Worm (Caenorhabditis elegans) whole organism, mixed stage, embryonic: ENCODE results near the gene Y77E11A.7.

ENCODE experiments used
- M03D4.4 ChIP-seq: sonication (generic microtip); optimal IDR thresholded peaks from 2 replicates; lab custom pipeline; 2017; ENCODE audit warnings: mild to moderate bottlenecking, missing genetic modification characterization, missing compliant biosample characterization
- bed-3 ChIP-seq: fragments of 200-800 bp; sonication (Bioruptor generic); optimal IDR thresholded peaks from 3 replicates; lab custom pipeline; 2018; ENCODE audit warnings: mild to moderate bottlenecking, missing genetic modification characterization, moderate library complexity, missing compliant biosample characterization
- ceh-39 ChIP-seq: fragments of 150-350 bp; optimal IDR thresholded peaks from 2 replicates; lab custom pipeline; 2014; ENCODE audit warnings: missing biosample characterization, missing genetic modification characterization
- ceh-43 ChIP-seq: fragments of 200-800 bp; sonication (Bioruptor generic); optimal IDR thresholded peaks from 2 replicates; lab custom pipeline; 2018; ENCODE audit warnings: mild to moderate bottlenecking, missing genetic modification characterization, moderate library complexity, missing compliant biosample characterization
- ces-1 ChIP-seq: fragments of 150-350 bp; optimal IDR thresholded peaks from 2 replicates; lab custom pipeline; 2014; ENCODE audit warnings: missing biosample characterization, missing genetic modification reagents, missing genetic modification characterization
- cnd-1 ChIP-seq: fragments of 200-800 bp; sonication (Bioruptor generic); optimal IDR thresholded peaks from 2 replicates; lab custom pipeline; 2018; ENCODE audit warnings: mild to moderate bottlenecking, missing genetic modification characterization, missing compliant biosample characterization
- drap-1 ChIP-seq: fragments of 200-800 bp; sonication (Bioruptor generic); optimal IDR thresholded peaks from 3 replicates; lab custom pipeline; 2018; ENCODE audit warnings: mild to moderate bottlenecking, missing genetic modification characterization, missing compliant biosample characterization
- elt-1 ChIP-seq: sonication (generic microtip); optimal IDR thresholded peaks from 2 replicates; lab custom pipeline; 2017; ENCODE audit warnings: missing genetic modification characterization, mild to moderate bottlenecking, missing compliant biosample characterization, antibody characterized with exemption, moderate library complexity, borderline replicate concordance; ENCODE audit not compliant: insufficient read depth
- elt-3 ChIP-seq: fragments of 150-350 bp; optimal IDR thresholded peaks from 2 replicates; lab custom pipeline; 2014; ENCODE audit warnings: missing biosample characterization, missing genetic modification characterization
- flh-1 ChIP-seq: fragments of 200-800 bp; sonication (Bioruptor generic); optimal IDR thresholded peaks from 2 replicates; lab custom pipeline; 2018; ENCODE audit warnings: mild to moderate bottlenecking, missing genetic modification characterization, moderate library complexity, missing compliant biosample characterization
- ham-2 ChIP-seq: fragments of 200-800 bp; sonication (Bioruptor generic); optimal IDR thresholded peaks from 2 replicates; lab custom pipeline; 2018; ENCODE audit warnings: mild to moderate bottlenecking, missing genetic modification characterization, missing compliant biosample characterization
- hlh-1 ChIP-seq: fragments of 150-350 bp; optimal IDR thresholded peaks from 2 replicates; lab custom pipeline; 2014; ENCODE audit warnings: missing biosample characterization, missing genetic modification reagents, missing genetic modification characterization
- lin-13 ChIP-seq: fragments of 150-350 bp; optimal IDR thresholded peaks from 2 replicates; lab custom pipeline; 2014; ENCODE audit warnings: missing biosample characterization, missing genetic modification characterization
- lin-32 ChIP-seq: fragments of 200-800 bp; sonication (Bioruptor generic); optimal IDR thresholded peaks from 2 replicates; lab custom pipeline; 2018; ENCODE audit warnings: mild to moderate bottlenecking, missing genetic modification characterization, missing compliant biosample characterization
- mab-5 ChIP-seq: fragments of 150-350 bp; optimal IDR thresholded peaks from 2 replicates; lab custom pipeline; 2014; ENCODE audit warnings: missing biosample characterization, missing genetic modification characterization
- mep-1 ChIP-seq: fragments of 150-350 bp; optimal IDR thresholded peaks from 2 replicates; lab custom pipeline; 2017; ENCODE audit warnings: missing biosample characterization, missing genetic modification reagents, missing genetic modification characterization, inconsistent platforms
- mls-2 ChIP-seq: sonication (generic microtip); optimal IDR thresholded peaks from 2 replicates; lab custom pipeline; 2016; ENCODE audit warnings: mild to moderate bottlenecking, missing genetic modification characterization, moderate library complexity, missing compliant biosample characterization
- nhr-12 ChIP-seq: fragments of 150-350 bp; optimal IDR thresholded peaks from 2 replicates; lab custom pipeline; 2014; ENCODE audit warnings: missing biosample characterization, missing genetic modification characterization
- nhr-2 ChIP-seq: fragments of 150-350 bp; optimal IDR thresholded peaks from 2 replicates; lab custom pipeline; 2014; ENCODE audit warnings: missing biosample characterization, missing genetic modification characterization
- nhr-237 ChIP-seq: fragments of 150-350 bp; optimal IDR thresholded peaks from 2 replicates; lab custom pipeline; 2014; ENCODE audit warnings: missing biosample characterization, missing genetic modification characterization
- nhr-76 ChIP-seq: sonication (generic microtip); optimal IDR thresholded peaks from 2 replicates; lab custom pipeline; 2017; ENCODE audit warnings: missing biosample characterization, missing genetic modification characterization
- pha-4 ChIP-seq: fragments of 150-350 bp; optimal IDR thresholded peaks from 2 replicates; lab custom pipeline; 2018; ENCODE audit warnings: missing biosample characterization, missing genetic modification reagents, missing genetic modification characterization
- sem-2 ChIP-seq: fragments of 200-800 bp; sonication (Bioruptor generic); optimal IDR thresholded peaks from 2 replicates; lab custom pipeline; 2018; ENCODE audit warnings: mild to moderate bottlenecking, missing genetic modification characterization, missing compliant biosample characterization
- snpc-4 ChIP-seq: fragments of 150-350 bp; optimal IDR thresholded peaks from 2 replicates; lab custom pipeline; 2014; ENCODE audit warnings: missing biosample characterization, missing genetic modification characterization
- sptf-1 ChIP-seq: sonication (generic microtip); optimal IDR thresholded peaks from 2 replicates; lab custom pipeline; 2017; ENCODE audit warnings: mild to moderate bottlenecking, missing genetic modification characterization, moderate library complexity, missing compliant biosample characterization
- tbx-8 ChIP-seq: fragments of 200-800 bp; sonication (Bioruptor generic); optimal IDR thresholded peaks from 2 replicates; lab custom pipeline; 2018; ENCODE audit warnings: mild to moderate bottlenecking, missing genetic modification characterization, moderate library complexity, missing compliant biosample characterization
- unc-120 ChIP-seq: sonication (generic microtip); optimal IDR thresholded peaks from 2 replicates; lab custom pipeline; 2017; ENCODE audit warnings: missing genetic modification characterization, missing compliant biosample characterization; ENCODE audit not compliant: poor library complexity, severe bottlenecking
- unc-39 ChIP-seq: fragments of 150-350 bp; optimal IDR thresholded peaks from 2 replicates; lab custom pipeline; 2014; ENCODE audit warnings: missing biosample characterization, missing genetic modification characterization
- unc-62 ChIP-seq: fragments of 150-350 bp; optimal IDR thresholded peaks from 2 replicates; lab custom pipeline; 2014; ENCODE audit warnings: missing biosample characterization, missing genetic modification reagents, missing genetic modification characterization
- zip-8 ChIP-seq: fragments of 150-350 bp; optimal IDR thresholded peaks from 2 replicates; lab custom pipeline; 2014; ENCODE audit warnings: missing biosample characterization, missing genetic modification characterization
- ztf-11 ChIP-seq: fragments of 150-350 bp; optimal IDR thresholded peaks from 2 replicates; lab custom pipeline; 2014; ENCODE audit warnings: missing biosample characterization, missing genetic modification characterization

The Y77E11A.7 gene

DNA sequence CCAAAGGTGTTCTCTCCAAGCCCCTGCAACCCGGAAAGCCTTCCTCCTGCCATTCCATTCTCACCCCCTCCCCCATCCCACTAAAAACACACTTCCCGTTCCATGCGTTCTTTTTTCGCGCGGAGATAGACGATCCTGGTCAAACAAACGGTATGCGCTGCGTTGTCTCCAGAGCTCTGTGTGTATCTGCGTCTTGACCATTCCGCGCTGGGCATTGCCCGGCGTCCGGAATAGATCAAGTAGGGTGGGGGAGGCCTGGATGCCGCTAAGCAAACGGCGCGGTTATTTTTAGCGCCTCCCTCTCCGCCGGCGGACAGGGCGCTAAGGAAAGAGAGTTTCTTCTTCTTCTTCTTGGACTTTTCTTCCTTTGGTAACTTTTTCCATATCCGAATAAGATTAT lies 44.4 kb downstream of the Y77E11A.7 start:
- TF ChIP-seq elt-1 (tag; lab: Kevin White, UChicago), result no peak
- no peak for TF ChIP-seq drap-1 (GFP tag; lab: Kevin White, UChicago)
- peak; percentile 51 for TF ChIP-seq pha-4

DNA sequence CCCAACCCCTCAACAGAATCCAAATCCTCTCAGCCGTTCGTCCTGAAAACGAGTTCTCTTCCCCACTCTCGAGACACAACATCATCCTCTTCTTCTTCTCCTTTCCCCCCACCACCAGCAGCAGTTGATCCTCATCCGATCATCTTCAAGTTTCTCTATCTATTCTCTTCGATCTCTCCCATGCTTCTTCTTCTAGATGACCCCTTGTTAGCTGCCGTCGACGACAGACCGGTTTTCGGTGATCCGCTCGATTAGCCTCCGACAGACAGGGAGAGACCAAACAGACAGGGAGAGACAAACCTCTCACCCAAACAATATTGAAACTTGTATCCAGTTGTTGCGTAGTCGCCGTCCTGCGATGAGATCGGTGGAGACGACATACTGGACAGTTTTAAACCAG lies 48.3 kb downstream of the Y77E11A.7 start:
- no peak for TF ChIP-seq drap-1 (GFP tag; lab: Kevin White, UChicago)
- no peak for TF ChIP-seq cnd-1 (tag; lab: Kevin White, UChicago)
- TF ChIP-seq tbx-8 (GFP tag; lab: Kevin White, UChicago), result no peak
- no peak for TF ChIP-seq ceh-43 (GFP tag; lab: Kevin White, UChicago)
- no peak for TF ChIP-seq flh-1
- no peak for TF ChIP-seq nhr-237 (tag; lab: Kevin White, UChicago)
- TF ChIP-seq unc-120 (tag; lab: Kevin White, UChicago), result no peak
- TF ChIP-seq ces-1 (GFP tag; lab: Kevin White, UChicago), result no peak
- no peak for TF ChIP-seq nhr-76 (tag; lab: Kevin White, UChicago)
- TF ChIP-seq hlh-1 (tag; lab: Kevin White, UChicago), result no peak
- TF ChIP-seq lin-13 (tag; lab: Kevin White, UChicago), result no peak
- TF ChIP-seq unc-39 (tag; lab: Kevin White, UChicago), result no peak
- no peak for TF ChIP-seq bed-3
- TF ChIP-seq mls-2 (tag; lab: Kevin White, UChicago), result no peak

DNA sequence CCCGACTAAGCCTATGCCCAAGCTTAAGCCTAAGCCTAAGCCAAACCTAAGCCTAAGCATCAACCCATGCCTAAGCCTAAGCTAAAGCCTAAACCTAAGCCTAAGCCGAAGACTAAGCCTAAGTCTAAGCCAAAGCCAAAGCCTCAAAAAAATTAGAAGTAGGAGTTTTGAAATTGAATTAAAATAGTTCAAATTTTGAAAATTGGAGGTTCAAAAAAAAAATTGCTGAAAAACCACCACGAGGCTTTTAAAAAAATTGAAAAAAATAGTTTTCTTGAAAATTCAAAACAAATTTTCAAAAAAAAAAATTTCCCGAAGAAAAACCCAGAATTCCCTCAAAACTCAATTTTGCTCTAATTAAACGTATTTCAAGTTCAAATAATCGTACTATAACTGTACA lies 52.6 kb downstream of the Y77E11A.7 start:
- no peak for TF ChIP-seq nhr-12 (tag; lab: Kevin White, UChicago)
- no peak for TF ChIP-seq tbx-8 (GFP tag; lab: Kevin White, UChicago)
- TF ChIP-seq ces-1 (GFP tag; lab: Kevin White, UChicago), result no peak
- no peak for TF ChIP-seq drap-1 (GFP tag; lab: Kevin White, UChicago)
- no peak for TF ChIP-seq unc-62 (GFP tag; lab: Kevin White, UChicago)
- no peak for TF ChIP-seq lin-32 (GFP tag; lab: Kevin White, UChicago)
- TF ChIP-seq ham-2, result no peak
- no peak for TF ChIP-seq ztf-11 (tag; lab: Kevin White, UChicago)
- TF ChIP-seq mep-1 (tag; lab: Kevin White, UChicago), result no peak
- no peak for TF ChIP-seq flh-1
- no peak for TF ChIP-seq elt-3 (tag; lab: Kevin White, UChicago)
- TF ChIP-seq mab-5 (tag; lab: Kevin White, UChicago), result no peak
- no peak for TF ChIP-seq unc-120 (tag; lab: Kevin White, UChicago)
- no peak for TF ChIP-seq bed-3
- TF ChIP-seq zip-8 (tag; lab: Kevin White, UChicago), result no peak
- no peak for TF ChIP-seq hlh-1 (tag; lab: Kevin White, UChicago)
- TF ChIP-seq sem-2 (GFP tag; lab: Kevin White, UChicago), result no peak

DNA sequence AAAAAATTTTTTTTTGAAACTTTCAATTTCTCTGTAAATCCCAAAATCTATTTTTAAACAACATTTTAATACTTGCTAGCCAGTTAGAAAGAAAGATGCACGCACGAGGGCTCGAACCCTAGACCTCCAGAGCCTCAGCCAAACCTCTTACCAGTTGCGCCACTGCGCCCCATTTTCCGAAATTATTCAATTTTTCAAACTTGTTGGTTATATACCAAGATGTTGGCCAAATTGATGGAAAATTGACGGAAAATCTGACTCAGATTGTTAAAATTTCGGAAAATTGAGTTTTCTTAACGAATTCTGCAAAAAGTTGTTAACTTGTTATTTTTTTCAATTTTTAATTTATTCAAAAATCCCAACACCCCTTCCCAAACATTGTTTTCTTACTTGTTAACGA lies 53.9 kb downstream of the Y77E11A.7 start:
- TF ChIP-seq elt-1 (tag; lab: Kevin White, UChicago) (no peak), nhr-2 (tag; lab: Kevin White, UChicago) (no peak), unc-120 (tag; lab: Kevin White, UChicago) (no peak), mls-2 (tag; lab: Kevin White, UChicago) (no peak), pha-4 (no peak), sptf-1 (tag; lab: Kevin White, UChicago) (no peak), ham-2 (no peak), nhr-76 (tag; lab: Kevin White, UChicago) (no peak)

DNA sequence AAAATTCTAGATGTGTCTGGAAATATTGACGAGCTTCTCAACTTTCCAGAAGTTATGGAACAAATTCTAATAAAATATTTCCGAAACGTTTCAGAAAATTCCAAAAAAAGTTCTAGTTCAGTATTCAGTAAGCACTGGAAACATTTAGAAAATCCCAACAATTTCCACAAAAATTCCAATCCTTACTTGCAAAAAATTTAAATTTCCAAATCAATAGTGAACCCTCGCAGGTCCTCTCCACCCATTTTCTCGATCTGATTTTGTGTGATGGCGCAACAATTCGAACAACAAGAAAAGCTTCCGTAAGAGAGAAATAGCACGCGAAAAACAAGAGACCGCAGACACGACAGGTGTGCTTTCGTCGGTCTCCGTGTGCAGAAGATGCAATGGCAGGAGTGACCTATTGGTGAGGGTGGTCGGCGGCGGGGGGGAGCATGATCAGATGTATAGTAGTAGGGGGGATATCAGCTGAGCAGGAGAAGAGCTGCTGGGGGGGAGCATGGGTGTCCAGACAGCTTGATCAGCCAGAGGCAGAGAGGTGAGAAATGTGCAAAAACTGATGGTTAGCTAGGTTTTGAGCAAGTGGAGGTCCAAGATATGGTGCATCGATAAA lies 57.9 kb downstream of the Y77E11A.7 start:
- no peak for TF ChIP-seq zip-8 (tag; lab: Kevin White, UChicago)
- no peak for TF ChIP-seq unc-62 (GFP tag; lab: Kevin White, UChicago)
- peak; percentile 11 for TF ChIP-seq M03D4.4 (tag; lab: Kevin White, UChicago)
- peak; percentile 94 for TF ChIP-seq hlh-1 (tag; lab: Kevin White, UChicago)
- TF ChIP-seq cnd-1 (tag; lab: Kevin White, UChicago), result peak; percentile 44
- no peak for TF ChIP-seq flh-1
- TF ChIP-seq lin-32 (GFP tag; lab: Kevin White, UChicago), result peak; percentile 80
- TF ChIP-seq unc-120 (tag; lab: Kevin White, UChicago), result peak; percentile 21
- no peak for TF ChIP-seq snpc-4 (tag; lab: Kevin White, UChicago)
- no peak for TF ChIP-seq ceh-39 (tag; lab: Kevin White, UChicago)
